Fruit fly (Drosophila melanogaster): ENCODE results near the gene eIF3g1.
"Not testable (repeated sequence)": the region's sequence is repeated elsewhere in the genome, so short reads cannot be mapped to it uniquely, and the experiment has no call there.

- not testable (repeated sequence) for TF ChIP-seq CTCF, CG8478 (optimal IDR thresholded peaks at IDR 0.05)
Observed at dm6 chrX:2610236-2610635, at the start of gene eIF3g1.

Measured in S2 (cell line).